Fruit fly (Drosophila melanogaster) whole organism, embryonic: Measurements from ENCODE around the gene Rfx.

ENCODE experiments used
- ATbp ChIP-seq: fragments of 200-800 bp; sonication (Bioruptor generic); optimal IDR thresholded peaks from 2 replicates; lab custom pipeline; 2017; ENCODE audit warnings: missing biosample characterization, mild to moderate bottlenecking, missing genetic modification characterization, missing genetic modification reagents
- Atf6 ChIP-seq: fragments of 200-800 bp; sonication (Bioruptor generic); IDR thresholded peaks from 2 replicates; pipeline ENCODE4 v1.3.6; 2022; ENCODE audit warnings: missing biosample characterization, missing genetic modification characterization
- CG10321 ChIP-seq: fragments of 200-800 bp; sonication (Bioruptor generic); IDR thresholded peaks from 2 replicates; pipeline ENCODE4 v1.3.6; 2022; ENCODE audit warnings: missing biosample characterization, missing genetic modification characterization
- CG10543 ChIP-seq: fragments of 200-800 bp; sonication (Bioruptor generic); optimal IDR thresholded peaks from 3 replicates; lab custom pipeline; 2017; ENCODE audit warnings: missing biosample characterization, mild to moderate bottlenecking, missing genetic modification characterization, moderate library complexity
- CG12104 ChIP-seq: fragments of 200-800 bp; sonication (Bioruptor generic); optimal IDR thresholded peaks from 3 replicates; lab custom pipeline; 2016; ENCODE audit warnings: missing biosample characterization, missing genetic modification characterization
- CG12744 ChIP-seq: fragments of 200-800 bp; sonication (Bioruptor generic); optimal IDR thresholded peaks from 2 replicates; lab custom pipeline; 2016; ENCODE audit warnings: missing biosample characterization, missing genetic modification characterization
- CG12942 ChIP-seq: fragments of 200-800 bp; sonication (Bioruptor generic); optimal IDR thresholded peaks from 3 replicates; lab custom pipeline; 2016; ENCODE audit warnings: missing biosample characterization, missing genetic modification characterization
- CG13624 ChIP-seq: fragments of 200-800 bp; sonication (Bioruptor generic); optimal IDR thresholded peaks from 2 replicates; lab custom pipeline; 2016; ENCODE audit warnings: missing biosample characterization, missing genetic modification characterization
- CG14667 ChIP-seq: fragments of 200-800 bp; sonication (Bioruptor generic); IDR thresholded peaks from 2 replicates; pipeline ENCODE4 v1.3.6; 2022; ENCODE audit warnings: missing biosample characterization, missing genetic modification characterization
- CG2202 ChIP-seq: fragments of 200-800 bp; sonication (Bioruptor generic); optimal IDR thresholded peaks from 2 replicates; lab custom pipeline; 2018; ENCODE audit warnings: missing biosample characterization, mild to moderate bottlenecking, missing genetic modification characterization
- CG30431 ChIP-seq: fragments of 200-800 bp; sonication (Bioruptor generic); optimal IDR thresholded peaks from 2 replicates; lab custom pipeline; 2017; ENCODE audit warnings: missing biosample characterization, missing genetic modification characterization
- CG3281 ChIP-seq: fragments of 200-800 bp; sonication (Bioruptor generic); optimal IDR thresholded peaks from 3 replicates; lab custom pipeline; 2017; ENCODE audit warnings: missing biosample characterization, mild to moderate bottlenecking, missing genetic modification characterization
- CG33213 ChIP-seq: fragments of 200-800 bp; sonication (Bioruptor generic); optimal IDR thresholded peaks from 3 replicates; lab custom pipeline; 2016; ENCODE audit warnings: missing biosample characterization, missing genetic modification characterization
- CG34376 ChIP-seq: fragments of 200-800 bp; sonication (Bioruptor generic); optimal IDR thresholded peaks from 2 replicates; lab custom pipeline; 2018; ENCODE audit warnings: missing biosample characterization, mild to moderate bottlenecking, missing genetic modification characterization
- CG4854 ChIP-seq: fragments of 200-800 bp; sonication (Bioruptor generic); optimal IDR thresholded peaks from 2 replicates; lab custom pipeline; 2016; ENCODE audit warnings: missing biosample characterization, missing genetic modification characterization, inconsistent platforms
- CG6813 ChIP-seq: fragments of 200-800 bp; sonication (Bioruptor generic); optimal IDR thresholded peaks from 2 replicates; lab custom pipeline; 2017; ENCODE audit warnings: missing biosample characterization, missing genetic modification characterization, mild to moderate bottlenecking, moderate library complexity, missing genetic modification reagents
- CG8290 ChIP-seq, 3 experiments: fragments of 200-800 bp; sonication (Bioruptor generic); optimal IDR thresholded peaks; 2 replicates each; lab custom pipeline; 2016 to 2019; ENCODE audit warnings: missing biosample characterization in 3 of 3, missing genetic modification characterization in 3 of 3, mild to moderate bottlenecking in 2 of 3, moderate library complexity in 1 of 3
- CG9215 ChIP-seq: fragments of 200-800 bp; sonication (Bioruptor generic); IDR thresholded peaks from 2 replicates; pipeline ENCODE4 v1.3.6; 2022; ENCODE audit warnings: missing biosample characterization, missing genetic modification characterization
- CG9609 ChIP-seq: fragments of 200-800 bp; sonication (Bioruptor generic); optimal IDR thresholded peaks from 3 replicates; lab custom pipeline; 2016; ENCODE audit warnings: missing biosample characterization, missing genetic modification characterization
- CG9797 ChIP-seq: fragments of 200-800 bp; sonication (Bioruptor generic); optimal IDR thresholded peaks from 3 replicates; lab custom pipeline; 2018; ENCODE audit warnings: missing biosample characterization, mild to moderate bottlenecking, missing genetic modification characterization
- CHES-1-like ChIP-seq: fragments of 200-800 bp; sonication (Bioruptor generic); optimal IDR thresholded peaks from 2 replicates; lab custom pipeline; 2016; ENCODE audit warnings: missing biosample characterization, missing genetic modification characterization
- Camta ChIP-seq: fragments of 200-800 bp; sonication (Bioruptor generic); optimal IDR thresholded peaks from 2 replicates; lab custom pipeline; 2016; ENCODE audit warnings: missing biosample characterization, missing genetic modification characterization
- D19B ChIP-seq: fragments of 200-800 bp; sonication (Bioruptor generic); optimal IDR thresholded peaks from 2 replicates; lab custom pipeline; 2017; ENCODE audit warnings: missing biosample characterization, mild to moderate bottlenecking, missing genetic modification characterization
- Dll ChIP-seq: fragments of 200-800 bp; sonication (Bioruptor generic); IDR thresholded peaks from 4 replicates; pipeline ENCODE4 v1.3.6; 2022; ENCODE audit warnings: missing biosample characterization, missing genetic modification characterization; ENCODE audit not compliant: partially characterized antibody
- Dref ChIP-seq: fragments of 200-800 bp; sonication (Bioruptor generic); IDR thresholded peaks from 2 replicates; pipeline ENCODE4 v1.3.6; 2022; ENCODE audit warnings: missing biosample characterization, missing genetic modification characterization
- Ets97D ChIP-seq: fragments of 200-800 bp; sonication (Bioruptor generic); optimal IDR thresholded peaks from 3 replicates; lab custom pipeline; 2016; ENCODE audit warnings: missing biosample characterization, missing genetic modification characterization
- Fer2 ChIP-seq: fragments of 200-800 bp; sonication (Bioruptor generic); optimal IDR thresholded peaks from 2 replicates; lab custom pipeline; 2018; ENCODE audit warnings: missing biosample characterization, mild to moderate bottlenecking, missing genetic modification characterization, moderate library complexity
- HLH3B ChIP-seq: fragments of 200-800 bp; sonication (Bioruptor generic); IDR thresholded peaks from 2 replicates; pipeline ENCODE4 v1.3.6; 2022; ENCODE audit warnings: missing biosample characterization, missing genetic modification characterization
- Hey ChIP-seq: fragments of 200-800 bp; sonication (Bioruptor generic); optimal IDR thresholded peaks from 3 replicates; lab custom pipeline; 2018; ENCODE audit warnings: missing biosample characterization, mild to moderate bottlenecking, missing genetic modification characterization
- Meics ChIP-seq: fragments of 200-800 bp; sonication (Bioruptor generic); optimal IDR thresholded peaks from 2 replicates; lab custom pipeline; 2017; ENCODE audit warnings: missing biosample characterization, mild to moderate bottlenecking, missing genetic modification characterization
- Nf-YC ChIP-seq: fragments of 200-800 bp; optimal IDR thresholded peaks from 3 replicates; lab custom pipeline; 2019; ENCODE audit warnings: missing biosample characterization, mild to moderate bottlenecking, missing genetic modification characterization, moderate library complexity
- ab ChIP-seq: fragments of 200-800 bp; sonication (Bioruptor generic); optimal IDR thresholded peaks from 2 replicates; lab custom pipeline; 2016; ENCODE audit warnings: missing biosample characterization, missing genetic modification characterization
- aop ChIP-seq: fragments of 200-800 bp; sonication (Bioruptor generic); IDR thresholded peaks from 2 replicates; pipeline ENCODE4 v1.3.6; 2022; ENCODE audit warnings: missing biosample characterization, missing genetic modification characterization
- ara ChIP-seq: fragments of 200-800 bp; sonication (Bioruptor generic); IDR thresholded peaks from 2 replicates; pipeline ENCODE4 v1.3.6; 2022; ENCODE audit warnings: missing biosample characterization, missing genetic modification characterization
- dan ChIP-seq: fragments of 200-800 bp; sonication (Bioruptor generic); IDR thresholded peaks from 2 replicates; pipeline ENCODE4 v1.3.6; 2022; ENCODE audit warnings: missing biosample characterization, missing genetic modification characterization
- dm ChIP-seq: fragments of 200-800 bp; sonication (Bioruptor generic); optimal IDR thresholded peaks from 3 replicates; lab custom pipeline; 2016; ENCODE audit warnings: missing biosample characterization, missing genetic modification characterization
- eyg ChIP-seq: fragments of 200-800 bp; sonication (Bioruptor generic); optimal IDR thresholded peaks from 3 replicates; lab custom pipeline; 2016; ENCODE audit warnings: missing biosample characterization, missing genetic modification characterization
- fd3F ChIP-seq: fragments of 200-800 bp; sonication (Bioruptor generic); optimal IDR thresholded peaks from 2 replicates; lab custom pipeline; 2018; ENCODE audit warnings: missing biosample characterization, mild to moderate bottlenecking, missing genetic modification characterization, moderate library complexity
- jing ChIP-seq: fragments of 200-800 bp; sonication (Bioruptor generic); optimal IDR thresholded peaks from 2 replicates; lab custom pipeline; 2018; ENCODE audit warnings: missing biosample characterization, mild to moderate bottlenecking, missing genetic modification characterization
- odd ChIP-seq: fragments of 200-800 bp; sonication (Bioruptor generic); optimal IDR thresholded peaks from 2 replicates; lab custom pipeline; 2017; ENCODE audit warnings: missing biosample characterization, mild to moderate bottlenecking, missing genetic modification characterization
- otp ChIP-seq: fragments of 200-800 bp; sonication (Bioruptor generic); IDR thresholded peaks from 3 replicates; pipeline ENCODE4, ENCODE4 v1.3.6; 2022; ENCODE audit warnings: missing biosample characterization, missing genetic modification characterization
- pan ChIP-seq, 4 experiments: fragments of >200 bp in 3 of 4; fragments of 200-800 bp in 1 of 4; sonication (Bioruptor generic) in 1 of 4; optimal IDR thresholded peaks in 3 of 4; IDR thresholded peaks in 1 of 4; 2 replicates each; pipeline versions ENCODE4 v1.3.6 to Lab custom; 2017 to 2022; ENCODE audit warnings: missing biosample characterization in 2 of 4, missing genetic modification characterization in 2 of 4, mixed read lengths in 1 of 4
- psq ChIP-seq: fragments of 200-800 bp; sonication (Bioruptor generic); optimal IDR thresholded peaks from 2 replicates; lab custom pipeline; 2017; ENCODE audit warnings: missing biosample characterization, missing genetic modification characterization
- rib ChIP-seq: fragments of 200-800 bp; sonication (Bioruptor generic); IDR thresholded peaks from 2 replicates; pipeline ENCODE4 v1.3.6; 2022; ENCODE audit warnings: missing biosample characterization, missing genetic modification characterization
- scrt ChIP-seq: fragments of 200-800 bp; sonication (Bioruptor generic); optimal IDR thresholded peaks from 2 replicates; lab custom pipeline; 2018; ENCODE audit warnings: missing biosample characterization, mild to moderate bottlenecking, missing genetic modification characterization, moderate library complexity
- sr ChIP-seq: fragments of 200-800 bp; sonication (Bioruptor generic); IDR thresholded peaks from 3 replicates; pipeline ENCODE4 v1.3.6; 2022; ENCODE audit warnings: missing biosample characterization, missing genetic modification characterization
- z ChIP-seq: fragments of 200-800 bp; sonication (Bioruptor generic); IDR thresholded peaks from 3 replicates; pipeline ENCODE4 v1.3.6; 2022; ENCODE audit warnings: missing biosample characterization, missing genetic modification characterization
- zen ChIP-seq: fragments of 200-800 bp; sonication (Bioruptor generic); optimal IDR thresholded peaks from 3 replicates; lab custom pipeline; 2018; ENCODE audit warnings: missing biosample characterization, mild to moderate bottlenecking, missing genetic modification characterization, moderate library complexity
- zf30C ChIP-seq: fragments of 200-800 bp; sonication (Bioruptor generic); optimal IDR thresholded peaks from 3 replicates; lab custom pipeline; 2018; ENCODE audit warnings: missing biosample characterization, mild to moderate bottlenecking, missing genetic modification characterization

Rfx gene

dm6 chr3R:10356563-10357363, 21.1 kb downstream of the Rfx start (continued):
- TF ChIP-seq CG6813 (peak; percentile 81), Dref (GFP tag; lab: Robert Waterston, UW) (no peak), CG9215 (GFP tag; lab: Robert Waterston, UW) (no peak), Atf6 (GFP tag; lab: Robert Waterston, UW) (no peak), sr (GFP tag; lab: Robert Waterston, UW) (no peak), jing (peak; percentile 61), CG14667 (GFP tag; lab: Robert Waterston, UW) (no peak), zen (tag; lab: Kevin White, UChicago) (peak; percentile 63), z (GFP tag; lab: Robert Waterston, UW) (no peak), CG10543 (peak; percentile 46), CG12744 (GFP tag; lab: Kevin White, UChicago) (peak; percentile 34), CG12942 (GFP tag; lab: Kevin White, UChicago) (peak; percentile 51), scrt (GFP tag; lab: Kevin White, UChicago) (peak; percentile 59), aop (no peak), CG9609 (GFP tag; lab: Kevin White, UChicago) (peak; percentile 64), Nf-YC (peak; percentile 7), otp (no peak), psq (peak; percentile 0), CG34376 (GFP tag; lab: Kevin White, UChicago) (peak; percentile 32), Ets97D (GFP tag; lab: Kevin White, UChicago) (peak; percentile 45), ara (GFP tag; lab: Robert Waterston, UW) (no peak), Fer2 (tag; lab: Kevin White, UChicago) (peak; percentile 46), odd (GFP tag; lab: Kevin White, UChicago) (peak; percentile 82), CG10321 (GFP tag; lab: Robert Waterston, UW) (0 out of 2 replicates have a peak, but pooled peaks have one; percentile 2), HLH3B (GFP tag; lab: Robert Waterston, UW) (no peak), CG4854 (GFP tag; lab: Kevin White, UChicago) (peak; percentile 44), ATbp (peak; percentile 68), ab (GFP tag; lab: Kevin White, UChicago) (no peak), eyg (peak; percentile 66), dm (peak; percentile 64), CHES-1-like (GFP tag; lab: Kevin White, UChicago) (peak; percentile 67), CG12104 (GFP tag; lab: Kevin White, UChicago) (peak; percentile 81), pan (optimal IDR thresholded peaks at IDR 0.05; lab: Kevin White, UChicago) (no peak), pan (GFP tag; optimal IDR thresholded peaks at IDR 0.05 in 1 of 2, IDR thresholded peaks at IDR 0.05 in 1 of 2) (no peak), CG2202 (peak; percentile 51), rib (no peak), Dll (GFP tag; lab: Robert Waterston, UW) (no peak), CG9797 (GFP tag; lab: Kevin White, UChicago) (peak; percentile 13), CG33213 (GFP tag; lab: Kevin White, UChicago) (peak; percentile 67), D19B (GFP tag; lab: Kevin White, UChicago) (peak; percentile 61), zf30C (GFP tag; lab: Kevin White, UChicago) (peak; percentile 97), CG30431 (GFP tag; lab: Kevin White, UChicago) (peak; percentile 63), Camta (peak; percentile 57), dan (GFP tag; lab: Robert Waterston, UW) (no peak), Meics (GFP tag; lab: Kevin White, UChicago) (peak; percentile 78), CG3281 (GFP tag; lab: Kevin White, UChicago) (peak; percentile 79), Hey (no peak), fd3F (GFP tag; lab: Kevin White, UChicago) (no peak), CG13624 (peak; percentile 70), CG8290 (GFP tag; optimal IDR thresholded peaks at IDR 0.05; lab: Kevin White, UChicago) (peak; percentile 55), CG8290 (tag; optimal IDR thresholded peaks at IDR 0.05; lab: Kevin White, UChicago) (peak in 1 of 2 experiments; percentile 36)
